Worm (Caenorhabditis elegans) whole organism, midembryonic: ENCODE data around the gene ugt-62.

Experiments
- T22C8.4 ChIP-seq: fragments of 200-800 bp; sonication (Bioruptor generic); IDR thresholded peaks from 2 replicates; pipeline ENCODE4 v1.3.6; 2022; ENCODE audit warnings: missing genetic modification characterization, missing compliant biosample characterization
- flt-1 ChIP-seq: fragments of 200-800 bp; sonication (Bioruptor generic); IDR thresholded peaks from 2 replicates; pipeline ENCODE4 v1.3.6; 2022; ENCODE audit warnings: missing genetic modification characterization, missing compliant biosample characterization
- klf-2 ChIP-seq: fragments of 200-800 bp; sonication (Bioruptor generic); conservative IDR thresholded peaks from 2 replicates; pipeline ENCODE4 v1.3.6; 2022; ENCODE audit warnings: missing genetic modification reagents, missing genetic modification characterization, missing compliant biosample characterization
- ztf-29 ChIP-seq: fragments of 200-800 bp; sonication (Bioruptor generic); IDR thresholded peaks from 2 replicates; pipeline ENCODE4 v1.3.6; 2022; ENCODE audit warnings: missing genetic modification reagents, missing genetic modification characterization, missing compliant biosample characterization

ce11 chrIII:4515173-4515572 is 25.2 kb downstream of the ugt-62 start:
- TF ChIP-seq klf-2 (no peak), flt-1 (no peak), T22C8.4 (no peak), ztf-29 (no peak)
